Worm (Caenorhabditis elegans) whole organism, L1 larva: ENCODE data around the gene C36A4.10.

Experiments
- ama-1 ChIP-seq: fragments of 150-350 bp; optimal IDR thresholded peaks from 2 replicates; lab custom pipeline; 2014
- ceh-82 ChIP-seq, 3 experiments: fragments of 150-350 bp in 1 of 3; sonication (generic microtip) in 2 of 3; optimal IDR thresholded peaks; 2 replicates each; lab custom pipeline; 2014 to 2017; ENCODE audit warnings: missing biosample characterization in 3 of 3, missing genetic modification characterization in 3 of 3
- ces-1 ChIP-seq: fragments of 150-350 bp; optimal IDR thresholded peaks from 2 replicates; lab custom pipeline; 2014; ENCODE audit warnings: missing biosample characterization, missing genetic modification reagents, missing genetic modification characterization
- jun-1 ChIP-seq: fragments of 150-350 bp; optimal IDR thresholded peaks from 2 replicates; lab custom pipeline; 2014; ENCODE audit warnings: missing biosample characterization, missing genetic modification reagents, missing genetic modification characterization
- lin-35 ChIP-seq, 2 experiments: fragments of 150-350 bp; optimal IDR thresholded peaks; 2 replicates each; lab custom pipeline; 2014; ENCODE audit warnings: missing biosample characterization in 2 of 2, missing genetic modification characterization in 2 of 2, missing genetic modification reagents in 2 of 2
- lsy-2 ChIP-seq, 2 experiments: fragments of 150-350 bp; optimal IDR thresholded peaks; 2 replicates each; lab custom pipeline; 2014; ENCODE audit warnings: missing biosample characterization in 2 of 2, missing genetic modification characterization in 2 of 2
- mdl-1 ChIP-seq, 2 experiments: fragments of 150-350 bp; optimal IDR thresholded peaks; 2 replicates each; lab custom pipeline; 2014 to 2017; ENCODE audit warnings: missing biosample characterization in 2 of 2, missing genetic modification characterization in 2 of 2, inconsistent platforms in 1 of 2
- mep-1 ChIP-seq: fragments of 150-350 bp; optimal IDR thresholded peaks from 2 replicates; lab custom pipeline; 2014; ENCODE audit warnings: missing biosample characterization, missing genetic modification characterization
- nhr-11 ChIP-seq: fragments of 150-350 bp; optimal IDR thresholded peaks from 2 replicates; lab custom pipeline; 2014; ENCODE audit warnings: missing biosample characterization, missing genetic modification characterization
- pag-3 ChIP-seq: sonication (generic microtip); optimal IDR thresholded peaks from 2 replicates; lab custom pipeline; 2017; ENCODE audit warnings: missing genetic modification characterization, mild to moderate bottlenecking, missing compliant biosample characterization, antibody characterized with exemption, borderline replicate concordance; ENCODE audit not compliant: insufficient read depth
- unc-130 ChIP-seq: fragments of 150-350 bp; optimal IDR thresholded peaks from 2 replicates; lab custom pipeline; 2017; ENCODE audit warnings: missing biosample characterization, missing genetic modification characterization, inconsistent platforms
- unc-30 ChIP-seq: sonication (generic microtip); optimal IDR thresholded peaks from 2 replicates; lab custom pipeline; 2017; ENCODE audit warnings: missing biosample characterization, missing genetic modification characterization
- ztf-4 ChIP-seq: fragments of 150-350 bp; optimal IDR thresholded peaks from 2 replicates; lab custom pipeline; 2014; ENCODE audit warnings: missing biosample characterization, missing genetic modification characterization

DNA sequence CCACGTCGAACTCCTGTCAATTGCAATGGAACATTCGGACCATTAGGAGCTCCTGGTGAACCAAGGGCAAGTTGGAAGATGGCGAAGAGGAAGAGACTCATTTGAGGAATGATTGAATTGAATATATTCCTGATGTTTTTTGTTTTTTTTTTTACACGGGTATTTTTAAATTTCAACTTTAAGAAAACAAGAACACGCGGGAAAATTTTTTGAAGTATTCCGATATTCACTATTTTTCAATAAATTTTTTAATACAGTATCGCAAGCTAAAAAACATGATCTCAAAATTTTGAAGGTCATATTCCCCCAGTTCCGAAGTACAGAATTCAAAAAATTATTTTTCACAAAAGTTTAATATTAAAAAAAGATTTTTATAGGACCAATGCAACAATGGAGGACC, 2.2 kb downstream of the C36A4.10 start, which contains the start of gene cnnm-5:
- TF ChIP-seq jun-1 (no peak), mep-1 (no peak), ama-1 (lab: Kevin White, UChicago) (no peak), lin-35 (GFP tag; optimal IDR thresholded peaks at IDR 0.05; lab: Kevin White, UChicago) (no peak), unc-30 (tag; lab: Kevin White, UChicago) (no peak), mdl-1 (tag; optimal IDR thresholded peaks at IDR 0.05; lab: Kevin White, UChicago) (no peak), ztf-4 (tag; lab: Kevin White, UChicago) (no peak), pag-3 (tag; lab: Kevin White, UChicago) (no peak), lsy-2 (tag; optimal IDR thresholded peaks at IDR 0.05; lab: Kevin White, UChicago) (no peak), ces-1 (no peak), unc-130 (tag; lab: Kevin White, UChicago) (no peak), ceh-82 (tag; optimal IDR thresholded peaks at IDR 0.05; lab: Kevin White, UChicago) (no peak), nhr-11 (no peak)
